Fruit fly (Drosophila melanogaster) whole organism, embryonic: Measurements from ENCODE around the gene CG32647.

ENCODE experiments used
- ATbp ChIP-seq: fragments of 200-800 bp; sonication (Bioruptor generic); optimal IDR thresholded peaks from 2 replicates; lab custom pipeline; 2017; ENCODE audit warnings: missing biosample characterization, mild to moderate bottlenecking, missing genetic modification characterization, missing genetic modification reagents
- Asciz ChIP-seq: fragments of 200-800 bp; sonication (Bioruptor generic); optimal IDR thresholded peaks from 2 replicates; lab custom pipeline; 2017; ENCODE audit warnings: missing biosample characterization, mild to moderate bottlenecking, missing genetic modification characterization, missing genetic modification reagents
- CG10543 ChIP-seq: fragments of 200-800 bp; sonication (Bioruptor generic); optimal IDR thresholded peaks from 3 replicates; lab custom pipeline; 2017; ENCODE audit warnings: missing biosample characterization, mild to moderate bottlenecking, missing genetic modification characterization, moderate library complexity
- CG12104 ChIP-seq: fragments of 200-800 bp; sonication (Bioruptor generic); optimal IDR thresholded peaks from 3 replicates; lab custom pipeline; 2016; ENCODE audit warnings: missing biosample characterization, missing genetic modification characterization
- CG12659 ChIP-seq: fragments of 200-800 bp; sonication (Bioruptor generic); optimal IDR thresholded peaks from 3 replicates; lab custom pipeline; 2017; ENCODE audit warnings: mild to moderate bottlenecking, missing biosample characterization, missing genetic modification reagents, missing genetic modification characterization
- CG12769 ChIP-seq: fragments of 200-800 bp; sonication (Bioruptor generic); optimal IDR thresholded peaks from 2 replicates; lab custom pipeline; 2019; ENCODE audit warnings: missing biosample characterization, mild to moderate bottlenecking, missing genetic modification characterization, moderate library complexity
- CG14441 ChIP-seq: fragments of 200-800 bp; sonication (Bioruptor generic); IDR thresholded peaks from 2 replicates; pipeline ENCODE4 v1.3.6; 2022; ENCODE audit warnings: missing biosample characterization, missing genetic modification characterization
- CG14860 ChIP-seq: fragments of 200-800 bp; sonication (Bioruptor generic); IDR thresholded peaks from 3 replicates; pipeline ENCODE4 v1.3.6; 2022; ENCODE audit warnings: missing biosample characterization, missing genetic modification characterization; ENCODE audit not compliant: partially characterized antibody
- CG15011 ChIP-seq: fragments of 200-800 bp; sonication (Bioruptor generic); optimal IDR thresholded peaks from 3 replicates; lab custom pipeline; 2018; ENCODE audit warnings: missing biosample characterization, mild to moderate bottlenecking, missing genetic modification characterization
- CG15696 ChIP-seq: fragments of 200-800 bp; sonication (Bioruptor generic); optimal IDR thresholded peaks from 2 replicates; lab custom pipeline; 2019; ENCODE audit warnings: missing biosample characterization, mild to moderate bottlenecking, missing genetic modification characterization, moderate library complexity
- CG1603 ChIP-seq: fragments of 200-800 bp; sonication (Bioruptor generic); optimal IDR thresholded peaks from 2 replicates; lab custom pipeline; 2019; ENCODE audit warnings: missing biosample characterization, mild to moderate bottlenecking, missing genetic modification characterization, moderate library complexity
- CG16815 ChIP-seq: fragments of 200-800 bp; sonication (Bioruptor generic); optimal IDR thresholded peaks from 3 replicates; lab custom pipeline; 2017; ENCODE audit warnings: missing biosample characterization, mild to moderate bottlenecking, missing genetic modification characterization
- CG16863 ChIP-seq: fragments of 200-800 bp; sonication (Bioruptor generic); optimal IDR thresholded peaks from 3 replicates; lab custom pipeline; 2016; ENCODE audit warnings: missing biosample characterization, missing genetic modification characterization
- CG17359 ChIP-seq: fragments of 200-800 bp; sonication (Bioruptor generic); optimal IDR thresholded peaks from 3 replicates; lab custom pipeline; 2018; ENCODE audit warnings: missing biosample characterization, mild to moderate bottlenecking, missing genetic modification characterization, moderate library complexity
- CG17361 ChIP-seq: fragments of 200-800 bp; sonication (Bioruptor generic); IDR thresholded peaks from 3 replicates; pipeline ENCODE4 v1.3.6; 2022; ENCODE audit warnings: missing biosample characterization, missing genetic modification characterization
- CG18764 ChIP-seq: fragments of 200-800 bp; sonication (Bioruptor generic); optimal IDR thresholded peaks from 3 replicates; lab custom pipeline; 2016; ENCODE audit warnings: missing biosample characterization, missing genetic modification characterization
- CG2120 ChIP-seq: fragments of 200-800 bp; sonication (Bioruptor generic); optimal IDR thresholded peaks from 3 replicates; lab custom pipeline; 2016; ENCODE audit warnings: missing biosample characterization, missing genetic modification characterization
- CG2202 ChIP-seq: fragments of 200-800 bp; sonication (Bioruptor generic); optimal IDR thresholded peaks from 2 replicates; lab custom pipeline; 2018; ENCODE audit warnings: missing biosample characterization, mild to moderate bottlenecking, missing genetic modification characterization
- CG2712 ChIP-seq: fragments of 200-800 bp; optimal IDR thresholded peaks from 3 replicates; lab custom pipeline; 2019; ENCODE audit warnings: missing biosample characterization, mild to moderate bottlenecking, missing genetic modification characterization, moderate library complexity
- CG2875 ChIP-seq: fragments of 200-800 bp; sonication (Bioruptor generic); optimal IDR thresholded peaks from 2 replicates; lab custom pipeline; 2017; ENCODE audit warnings: missing biosample characterization, mild to moderate bottlenecking, missing genetic modification characterization, missing genetic modification reagents
- CG31441 ChIP-seq: fragments of 200-800 bp; sonication (Bioruptor generic); IDR thresholded peaks from 2 replicates; pipeline ENCODE4 v1.3.6; 2022; ENCODE audit warnings: missing biosample characterization, missing genetic modification characterization
- CG33557 ChIP-seq: fragments of 200-800 bp; sonication (Bioruptor generic); optimal IDR thresholded peaks from 2 replicates; lab custom pipeline; 2019; ENCODE audit warnings: missing biosample characterization, mild to moderate bottlenecking, missing genetic modification characterization, moderate library complexity
- CG6689 ChIP-seq: fragments of 200-800 bp; sonication (Bioruptor generic); IDR thresholded peaks from 2 replicates; pipeline ENCODE4 v1.3.6; 2022; ENCODE audit warnings: missing biosample characterization, missing genetic modification characterization
- CG6854 ChIP-seq: fragments of 200-800 bp; sonication (Bioruptor generic); optimal IDR thresholded peaks from 3 replicates; lab custom pipeline; 2017; ENCODE audit warnings: missing biosample characterization, mild to moderate bottlenecking, missing genetic modification characterization
- CG7745 ChIP-seq: fragments of 200-800 bp; sonication (Bioruptor generic); optimal IDR thresholded peaks from 2 replicates; lab custom pipeline; 2018; ENCODE audit warnings: missing biosample characterization, mild to moderate bottlenecking, missing genetic modification characterization, moderate library complexity
- CG7963 ChIP-seq: fragments of 200-800 bp; sonication (Bioruptor generic); IDR thresholded peaks from 3 replicates; pipeline ENCODE4 v1.3.6; 2022; ENCODE audit warnings: missing biosample characterization, missing genetic modification characterization; ENCODE audit not compliant: partially characterized antibody
- D ChIP-seq, 2 experiments: fragments of 200-800 bp in 1 of 2; fragments of >200 bp in 1 of 2; sonication (Bioruptor generic) in 1 of 2; optimal IDR thresholded peaks; 2 replicates in 1 of 2; 3 replicates in 1 of 2; lab custom pipeline; 2017; ENCODE audit warnings: mild to moderate bottlenecking in 1 of 2, missing biosample characterization in 1 of 2, missing genetic modification characterization in 1 of 2, missing genetic modification reagents in 1 of 2
- Dip2 ChIP-seq: fragments of 200-800 bp; sonication (Bioruptor generic); IDR thresholded peaks from 2 replicates; pipeline ENCODE4 v1.3.6; 2022; ENCODE audit warnings: missing biosample characterization, missing genetic modification characterization
- Dp ChIP-seq: fragments of 200-800 bp; sonication (Bioruptor generic); optimal IDR thresholded peaks from 2 replicates; lab custom pipeline; 2018; ENCODE audit warnings: missing biosample characterization, mild to moderate bottlenecking, missing genetic modification characterization, moderate library complexity
- Eip74EF ChIP-seq, 2 experiments: fragments of 200-800 bp in 1 of 2; fragments of >200 bp in 1 of 2; sonication (Bioruptor generic) in 1 of 2; optimal IDR thresholded peaks; 2 replicates each; lab custom pipeline; 2017 to 2019; ENCODE audit warnings: missing biosample characterization in 2 of 2, missing genetic modification characterization in 2 of 2, mild to moderate bottlenecking in 1 of 2, moderate library complexity in 1 of 2
- Fer3 ChIP-seq: fragments of 200-800 bp; sonication (Bioruptor generic); optimal IDR thresholded peaks from 2 replicates; lab custom pipeline; 2018; ENCODE audit warnings: missing biosample characterization, mild to moderate bottlenecking, missing genetic modification characterization, moderate library complexity
- Ravus ChIP-seq: fragments of 200-800 bp; sonication (Bioruptor generic); IDR thresholded peaks from 2 replicates; pipeline ENCODE4 v1.3.6; 2022; ENCODE audit warnings: missing biosample characterization, missing genetic modification characterization
- YL-1 ChIP-seq: fragments of 200-800 bp; sonication (Bioruptor generic); optimal IDR thresholded peaks from 3 replicates; lab custom pipeline; 2017; ENCODE audit warnings: missing biosample characterization, mild to moderate bottlenecking, missing genetic modification characterization
- ac ChIP-seq: fragments of 200-800 bp; sonication (Bioruptor generic); optimal IDR thresholded peaks from 3 replicates; lab custom pipeline; 2017; ENCODE audit warnings: missing biosample characterization, mild to moderate bottlenecking, missing genetic modification characterization
- az2 ChIP-seq: fragments of 200-800 bp; sonication (Bioruptor generic); optimal IDR thresholded peaks from 3 replicates; lab custom pipeline; 2016; ENCODE audit warnings: missing biosample characterization, missing genetic modification characterization
- bsh ChIP-seq, 2 experiments: fragments of 200-800 bp; sonication (Bioruptor generic); optimal IDR thresholded peaks; 2 replicates each; lab custom pipeline; 2017 to 2018; ENCODE audit warnings: mild to moderate bottlenecking in 2 of 2, missing biosample characterization in 2 of 2, missing genetic modification characterization in 2 of 2, moderate library complexity in 1 of 2
- exex ChIP-seq: fragments of 200-800 bp; sonication (Bioruptor generic); optimal IDR thresholded peaks from 4 replicates; lab custom pipeline; 2018; ENCODE audit warnings: missing biosample characterization, mild to moderate bottlenecking, missing genetic modification characterization, moderate library complexity
- fru ChIP-seq: fragments of >200 bp; optimal IDR thresholded peaks from 2 replicates; lab custom pipeline; 2017
- lola ChIP-seq, 3 experiments: fragments of >200 bp in 2 of 3; fragments of 200-800 bp in 1 of 3; sonication (Bioruptor generic) in 1 of 3; optimal IDR thresholded peaks; 2 replicates each; lab custom pipeline; 2017 to 2019; ENCODE audit warnings: missing biosample characterization in 3 of 3, missing genetic modification characterization in 3 of 3, mild to moderate bottlenecking in 1 of 3, moderate library complexity in 1 of 3
- row ChIP-seq: fragments of 200-800 bp; sonication (Bioruptor generic); IDR thresholded peaks from 3 replicates; pipeline ENCODE4 v1.3.6; 2022; ENCODE audit warnings: missing biosample characterization, missing genetic modification characterization
- sim ChIP-seq: fragments of 200-800 bp; sonication (Bioruptor generic); IDR thresholded peaks from 2 replicates; pipeline ENCODE4 v1.3.6; 2022; ENCODE audit warnings: missing biosample characterization, missing genetic modification characterization
- sisA ChIP-seq: fragments of 200-800 bp; sonication (Bioruptor generic); IDR thresholded peaks from 2 replicates; pipeline ENCODE4 v1.3.6; 2022; ENCODE audit warnings: missing biosample characterization, missing genetic modification characterization
- sug ChIP-seq: fragments of 200-800 bp; optimal IDR thresholded peaks from 2 replicates; lab custom pipeline; 2019; ENCODE audit warnings: missing biosample characterization, mild to moderate bottlenecking, missing genetic modification characterization, moderate library complexity
- unc-4 ChIP-seq: fragments of 200-800 bp; sonication (Bioruptor generic); IDR thresholded peaks from 2 replicates; pipeline ENCODE4 v1.3.6; 2022; ENCODE audit warnings: missing biosample characterization, missing genetic modification characterization; ENCODE audit not compliant: partially characterized antibody
- vfl ChIP-seq: fragments of 200-800 bp; sonication (Bioruptor generic); optimal IDR thresholded peaks from 2 replicates; lab custom pipeline; 2016; ENCODE audit warnings: missing biosample characterization, missing genetic modification characterization
- zfh1 ChIP-seq: fragments of 200-800 bp; sonication (Bioruptor generic); IDR thresholded peaks from 3 replicates; pipeline ENCODE4 v1.3.6; 2022; ENCODE audit warnings: missing biosample characterization, missing genetic modification characterization

CG32647 gene

dm6 chrX:12747746-12748710 is 36.7 kb downstream of the CG32647 start (continued):
- TF ChIP-seq lola (GFP tag; optimal IDR thresholded peaks at IDR 0.05; lab: Kevin White, UChicago) = peak in 1 of 3 experiments; percentile 82
- peak; percentile 23 for TF ChIP-seq exex
- peak; percentile 52 for TF ChIP-seq CG33557 (GFP tag; lab: Kevin White, UChicago)
- TF ChIP-seq vfl (GFP tag; lab: Kevin White, UChicago) = no peak
- TF ChIP-seq CG14441 = no peak
- TF ChIP-seq CG17361 (GFP tag; lab: Robert Waterston, UW) = peak; percentile 89
- TF ChIP-seq az2 (GFP tag; lab: Kevin White, UChicago) = peak; percentile 50
- peak; percentile 0 for TF ChIP-seq CG1603
- peak; percentile 45 for TF ChIP-seq sisA (GFP tag; lab: Robert Waterston, UW)
- peak; percentile 44 for TF ChIP-seq CG17359 (tag; lab: Kevin White, UChicago)
- peak; percentile 4 for TF ChIP-seq sug (tag; lab: Kevin White, UChicago)
- peak; percentile 25 for TF ChIP-seq CG16815 (GFP tag; lab: Kevin White, UChicago)
- peak; percentile 54 for TF ChIP-seq CG6689 (GFP tag; lab: Robert Waterston, UW)
- peak; percentile 6 for TF ChIP-seq CG18764 (GFP tag; lab: Kevin White, UChicago)
- peak; percentile 75 for TF ChIP-seq CG15696
- peak; percentile 89 for TF ChIP-seq CG2712 (tag; lab: Kevin White, UChicago)
- no peak for TF ChIP-seq CG6854
- TF ChIP-seq fru (lab: Kevin White, UChicago) = no peak
- TF ChIP-seq CG12769 (tag; lab: Kevin White, UChicago) = no peak
- TF ChIP-seq Ravus (GFP tag; lab: Robert Waterston, UW) = no peak
- peak; percentile 10 for TF ChIP-seq CG15011 (GFP tag; lab: Kevin White, UChicago)
- TF ChIP-seq row (GFP tag; lab: Robert Waterston, UW) = peak; percentile 64
- TF ChIP-seq ac = no peak
- TF ChIP-seq D (optimal IDR thresholded peaks at IDR 0.05; lab: Kevin White, UChicago) = no peak
- TF ChIP-seq D (GFP tag; optimal IDR thresholded peaks at IDR 0.05; lab: Kevin White, UChicago) = peak; percentile 40
- TF ChIP-seq Eip74EF (GFP tag; optimal IDR thresholded peaks at IDR 0.05; lab: Kevin White, UChicago) = peak in 1 of 2 experiments; percentile 59
- peak; percentile 3 for TF ChIP-seq CG10543 (GFP tag; lab: Kevin White, UChicago)
- TF ChIP-seq CG12104 (GFP tag; lab: Kevin White, UChicago) = peak; percentile 43
- no peak for TF ChIP-seq CG14860 (GFP tag; lab: Robert Waterston, UW)
- no peak for TF ChIP-seq CG2120
- peak; percentile 37 for TF ChIP-seq CG7745
- no peak for TF ChIP-seq Dp
- peak in 1 of 2 experiments; percentile 77 for TF ChIP-seq bsh (GFP tag; optimal IDR thresholded peaks at IDR 0.05; lab: Kevin White, UChicago)
- no peak for TF ChIP-seq Dip2
- peak; percentile 42 for TF ChIP-seq CG12659 (GFP tag; lab: Kevin White, UChicago)
- TF ChIP-seq CG7963 = no peak
- peak; percentile 24 for TF ChIP-seq CG2202 (tag; lab: Kevin White, UChicago)
- peak; percentile 32 for TF ChIP-seq Asciz (GFP tag; lab: Kevin White, UChicago)
- no peak for TF ChIP-seq CG16863 (GFP tag; lab: Kevin White, UChicago)
- TF ChIP-seq CG31441 (GFP tag; lab: Robert Waterston, UW) = peak; percentile 84
- no peak for TF ChIP-seq sim
- TF ChIP-seq CG2875 = no peak
- no peak for TF ChIP-seq YL-1 (GFP tag; lab: Kevin White, UChicago)
- TF ChIP-seq unc-4 (GFP tag; lab: Robert Waterston, UW) = no peak
- 0 out of 3 replicates have a peak, but pooled peaks have one; percentile 13 for TF ChIP-seq zfh1 (GFP tag; lab: Robert Waterston, UW)
- TF ChIP-seq Fer3 (tag; lab: Kevin White, UChicago) = peak; percentile 51
- TF ChIP-seq ATbp = peak; percentile 33
